Worm (Caenorhabditis elegans): ENCODE data around the gene metl-2.

DNA sequence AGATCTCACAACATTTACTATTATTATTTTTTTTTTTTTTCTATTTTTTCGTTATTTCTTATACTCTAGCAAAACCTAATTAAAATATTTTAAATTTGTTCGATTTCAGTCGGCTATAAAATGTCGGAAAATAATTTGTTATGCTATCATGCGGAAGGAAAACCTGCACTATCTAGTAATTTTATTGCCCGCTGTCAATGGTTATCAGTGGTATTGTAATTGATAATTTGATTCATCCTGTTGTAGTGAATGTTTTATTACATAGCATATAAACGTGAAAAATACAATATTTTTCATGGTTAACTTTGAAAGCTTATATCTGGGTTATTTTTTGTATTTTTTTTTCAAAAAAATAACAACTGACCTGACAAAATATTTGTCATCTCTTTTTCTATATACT is 10.4 kb upstream of the metl-2 start:
- TF ChIP-seq elt-1 (tag; optimal IDR thresholded peaks at IDR 0.05; ENCODE audit: borderline replicate concordance, insufficient read depth) = no peak
- TF ChIP-seq mep-1 (tag; optimal IDR thresholded peaks at IDR 0.05) = no peak
- TF ChIP-seq snpc-4 (tag; optimal IDR thresholded peaks at IDR 0.05) = no peak
- TF ChIP-seq blmp-1 (tag; optimal IDR thresholded peaks at IDR 0.05) = no peak
- no peak for TF ChIP-seq ztf-11 (tag; optimal IDR thresholded peaks at IDR 0.05)
- TF ChIP-seq drap-1 (GFP tag; optimal IDR thresholded peaks at IDR 0.05) = no peak
- TF ChIP-seq sem-2 (GFP tag; optimal IDR thresholded peaks at IDR 0.05) = no peak

Measured in whole organism, mixed stage, embryonic.